Worm (Caenorhabditis elegans): ENCODE measurements around the gene F55B12.2.

F55B12.2 gene

ce11 chrV:13785767-13786166 is 31.0 kb downstream of the F55B12.2 start:
- TF ChIP-seq eor-1 (tag; optimal IDR thresholded peaks at IDR 0.05) (no peak), lin-15B (tag; optimal IDR thresholded peaks at IDR 0.05) (no peak), sea-2 (GFP tag; optimal IDR thresholded peaks at IDR 0.05) (no peak), unc-39 (tag; optimal IDR thresholded peaks at IDR 0.05) (no peak), ceh-28 (tag; optimal IDR thresholded peaks at IDR 0.05) (no peak), ceh-16 (tag; optimal IDR thresholded peaks at IDR 0.05) (no peak), ceh-9 (tag; optimal IDR thresholded peaks at IDR 0.05) (no peak), skn-1 (tag; optimal IDR thresholded peaks at IDR 0.05) (no peak), hmg-11 (tag; optimal IDR thresholded peaks at IDR 0.05) (no peak), lin-39 (tag; optimal IDR thresholded peaks at IDR 0.05) (no peak), egl-27 (tag; optimal IDR thresholded peaks at IDR 0.05) (no peak), nhr-12 (tag; optimal IDR thresholded peaks at IDR 0.05) (no peak), pha-4 (tag; optimal IDR thresholded peaks at IDR 0.05) (no peak), nhr-23 (tag; optimal IDR thresholded peaks at IDR 0.05) (no peak), nhr-25 (tag; optimal IDR thresholded peaks at IDR 0.05) (no peak), jun-1 (tag; optimal IDR thresholded peaks at IDR 0.05) (no peak), nfya-1 (tag; optimal IDR thresholded peaks at IDR 0.05; ENCODE audit: insufficient read depth) (no peak), nhr-77 (tag; optimal IDR thresholded peaks at IDR 0.05) (no peak), R02D3.7 (tag; optimal IDR thresholded peaks at IDR 0.05) (no peak), nhr-11 (tag; optimal IDR thresholded peaks at IDR 0.05) (no peak)

DNA sequence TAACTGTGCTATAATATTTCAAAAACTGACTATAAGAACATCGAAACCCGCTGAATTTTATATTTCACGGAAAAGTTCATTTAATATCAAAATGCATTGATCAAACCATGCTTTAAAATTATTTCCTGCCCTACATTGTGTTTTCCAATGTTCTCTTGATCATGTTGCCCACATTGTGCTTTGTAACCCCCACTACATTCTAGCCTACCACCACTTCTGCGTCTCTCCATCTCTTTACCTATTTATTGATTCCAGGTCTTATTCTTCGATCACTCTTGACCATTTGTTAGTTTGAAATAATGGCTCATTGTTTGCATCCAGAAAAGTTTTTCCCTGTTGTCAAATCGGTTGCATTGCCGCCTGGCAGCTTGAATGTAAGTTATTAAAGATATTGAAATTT is 34.6 kb downstream of the F55B12.2 start, which contains the start of gene decr-1.1:
Gene decr-1.1 (plus strand): TSS at position 210 of the 400 bp plus-strand sequence.
- TF ChIP-seq ceh-9 (tag; optimal IDR thresholded peaks at IDR 0.05): no peak
- peak; percentile 7 for TF ChIP-seq nfya-1 (tag; optimal IDR thresholded peaks at IDR 0.05; ENCODE audit: insufficient read depth)
- no peak for TF ChIP-seq nhr-28 (tag; optimal IDR thresholded peaks at IDR 0.05)
- TF ChIP-seq pqm-1 (tag; optimal IDR thresholded peaks at IDR 0.05): peak; percentile 64
- TF ChIP-seq pha-4 (tag; optimal IDR thresholded peaks at IDR 0.05): peak; percentile 37
- peak; percentile 28 for TF ChIP-seq ceh-28 (tag; optimal IDR thresholded peaks at IDR 0.05)
- TF ChIP-seq elt-2 (tag; optimal IDR thresholded peaks at IDR 0.05): peak; percentile 49

ce11 chrV:13780902-13781301 is 35.9 kb downstream of the F55B12.2 start:
- TF ChIP-seq aly-2 (tag; optimal IDR thresholded peaks at IDR 0.05) (no peak), unc-39 (tag; optimal IDR thresholded peaks at IDR 0.05) (no peak), fkh-10 (GFP tag; optimal IDR thresholded peaks at IDR 0.05) (no peak), nhr-43 (tag; optimal IDR thresholded peaks at IDR 0.05; ENCODE audit: poor library complexity, severe bottlenecking) (no peak), ceh-28 (tag; optimal IDR thresholded peaks at IDR 0.05) (no peak), nhr-76 (tag; optimal IDR thresholded peaks at IDR 0.05) (no peak), nhr-77 (tag; optimal IDR thresholded peaks at IDR 0.05) (no peak), ztf-4 (tag; optimal IDR thresholded peaks at IDR 0.05) (no peak), egl-5 (tag; optimal IDR thresholded peaks at IDR 0.05) (no peak), nfya-1 (tag; optimal IDR thresholded peaks at IDR 0.05; ENCODE audit: insufficient read depth) (no peak), nhr-28 (tag; optimal IDR thresholded peaks at IDR 0.05) (no peak), nhr-11 (tag; optimal IDR thresholded peaks at IDR 0.05) (no peak), fos-1 (tag; optimal IDR thresholded peaks at IDR 0.05) (no peak), ceh-9 (tag; optimal IDR thresholded peaks at IDR 0.05) (no peak)

- TF ChIP-seq nhr-43 (tag; optimal IDR thresholded peaks at IDR 0.05; ENCODE audit: poor library complexity, severe bottlenecking): no peak
- peak; percentile 96 for TF ChIP-seq egl-5 (tag; optimal IDR thresholded peaks at IDR 0.05)
- no peak for TF ChIP-seq nhr-28 (tag; optimal IDR thresholded peaks at IDR 0.05)
- no peak for TF ChIP-seq nhr-23 (tag; optimal IDR thresholded peaks at IDR 0.05)
- no peak for TF ChIP-seq elt-3 (tag; optimal IDR thresholded peaks at IDR 0.05)
- no peak for TF ChIP-seq elt-2 (tag; optimal IDR thresholded peaks at IDR 0.05)
- no peak for TF ChIP-seq nhr-25 (tag; optimal IDR thresholded peaks at IDR 0.05)
- no peak for TF ChIP-seq fkh-10 (GFP tag; optimal IDR thresholded peaks at IDR 0.05)
- no peak for TF ChIP-seq egl-27 (tag; optimal IDR thresholded peaks at IDR 0.05)
- no peak for TF ChIP-seq daf-12 (tag; optimal IDR thresholded peaks at IDR 0.05)
- no peak for TF ChIP-seq eor-1 (tag; optimal IDR thresholded peaks at IDR 0.05)
- peak; percentile 32 for TF ChIP-seq unc-62 (GFP tag; optimal IDR thresholded peaks at IDR 0.05)
- no peak for TF ChIP-seq nhr-12 (tag; optimal IDR thresholded peaks at IDR 0.05)
- TF ChIP-seq nfya-1 (tag; optimal IDR thresholded peaks at IDR 0.05; ENCODE audit: insufficient read depth): peak; percentile 10
- no peak for TF ChIP-seq fkh-2 (tag; optimal IDR thresholded peaks at IDR 0.05)
- no peak for TF ChIP-seq unc-39 (tag; optimal IDR thresholded peaks at IDR 0.05)
- TF ChIP-seq zag-1 (tag; optimal IDR thresholded peaks at IDR 0.05): no peak
- TF ChIP-seq R02D3.7 (tag; optimal IDR thresholded peaks at IDR 0.05): no peak
- TF ChIP-seq jun-1 (tag; optimal IDR thresholded peaks at IDR 0.05): no peak
- no peak for TF ChIP-seq lin-15B (tag; optimal IDR thresholded peaks at IDR 0.05)
- no peak for TF ChIP-seq nhr-237 (tag; optimal IDR thresholded peaks at IDR 0.05)
- TF ChIP-seq snpc-4 (tag; optimal IDR thresholded peaks at IDR 0.05): no peak
- peak; percentile 52 for TF ChIP-seq pha-4 (tag; optimal IDR thresholded peaks at IDR 0.05)
- no peak for TF ChIP-seq ceh-28 (tag; optimal IDR thresholded peaks at IDR 0.05)
- TF ChIP-seq ama-1 (optimal IDR thresholded peaks at IDR 0.05): no peak
- no peak for TF ChIP-seq ceh-9 (tag; optimal IDR thresholded peaks at IDR 0.05)
- peak; percentile 72 for TF ChIP-seq lin-39 (tag; optimal IDR thresholded peaks at IDR 0.05)
Measured at ce11 chrV:13777857-13778256, 38.9 kb downstream of the F55B12.2 start, which contains the start of gene F53C11.9. F53C11.9 (plus strand) TSS chrV:13778015.
